Fruit fly (Drosophila melanogaster): ENCODE measurements around the gene CG33654.

Gene CG33654

DNA sequence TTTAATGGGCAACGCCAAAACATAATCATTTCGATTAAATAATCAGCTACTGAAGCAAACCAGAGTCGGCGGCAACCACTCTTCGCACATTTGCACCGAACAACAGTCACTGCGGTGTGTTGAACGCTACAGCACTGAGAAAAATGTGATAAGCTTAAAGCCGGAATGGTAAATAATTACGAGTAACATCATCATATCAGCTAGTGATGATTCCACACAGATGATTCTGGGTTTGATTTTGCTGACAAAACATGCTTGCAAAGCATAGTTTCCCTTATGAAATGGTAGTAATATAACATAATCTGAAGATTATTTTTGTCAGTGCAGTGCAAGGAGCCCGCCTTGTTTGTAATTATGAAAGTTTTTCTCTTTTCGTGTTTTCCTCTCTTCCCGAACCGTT lies 15.1 kb upstream of the CG33654 start (continued):
- TF ChIP-seq CG8632 (GFP tag; optimal IDR thresholded peaks at IDR 0.05) = peak; percentile 69
- peak; percentile 81 for TF ChIP-seq CG6792 (GFP tag; optimal IDR thresholded peaks at IDR 0.05)
- TF ChIP-seq Ets96B (tag; optimal IDR thresholded peaks at IDR 0.05) = peak; percentile 67
- peak; percentile 83 for TF ChIP-seq Eip75B (GFP tag; optimal IDR thresholded peaks at IDR 0.05)
- TF ChIP-seq cyc (GFP tag; optimal IDR thresholded peaks at IDR 0.05) = peak; percentile 77
- TF ChIP-seq CG32006 (GFP tag; optimal IDR thresholded peaks at IDR 0.05) = peak; percentile 96
- peak; percentile 78 for TF ChIP-seq Gug (GFP tag; IDR thresholded peaks at IDR 0.05)
- TF ChIP-seq CG11902 (GFP tag; optimal IDR thresholded peaks at IDR 0.05) = peak; percentile 68
- peak; percentile 87 for TF ChIP-seq pdm3 (GFP tag; optimal IDR thresholded peaks at IDR 0.05)
- no peak for TF ChIP-seq Eip93F (GFP tag; optimal IDR thresholded peaks at IDR 0.05)
- TF ChIP-seq dsx (GFP tag; optimal IDR thresholded peaks at IDR 0.05; ENCODE audit: poor library complexity, severe bottlenecking) = no peak
- peak; percentile 73 for TF ChIP-seq Sox102F (GFP tag; optimal IDR thresholded peaks at IDR 0.05)
- TF ChIP-seq CG6276 (GFP tag; optimal IDR thresholded peaks at IDR 0.05) = peak; percentile 87
- TF ChIP-seq CG6163 (GFP tag; IDR thresholded peaks at IDR 0.05) = peak; percentile 86
- no peak for TF ChIP-seq Smox (GFP tag; optimal IDR thresholded peaks at IDR 0.05)

- TF ChIP-seq Eip78C (GFP tag) = peak; percentile 15
- no peak for TF ChIP-seq Hr4 (GFP tag; optimal IDR thresholded peaks at IDR 0.05)
Observed at dm6 chr3R:9596615-9597014, 13.6 kb upstream of the CG33654 start.

dm6 chr3R:9595681-9596357 lies 12.8 kb upstream of the CG33654 start:
- TF ChIP-seq CG11762 (GFP tag; optimal IDR thresholded peaks at IDR 0.05; ENCODE audit: insufficient read depth) (no peak), fkh (GFP tag; optimal IDR thresholded peaks at IDR 0.05) (peak; percentile 47)

DNA sequence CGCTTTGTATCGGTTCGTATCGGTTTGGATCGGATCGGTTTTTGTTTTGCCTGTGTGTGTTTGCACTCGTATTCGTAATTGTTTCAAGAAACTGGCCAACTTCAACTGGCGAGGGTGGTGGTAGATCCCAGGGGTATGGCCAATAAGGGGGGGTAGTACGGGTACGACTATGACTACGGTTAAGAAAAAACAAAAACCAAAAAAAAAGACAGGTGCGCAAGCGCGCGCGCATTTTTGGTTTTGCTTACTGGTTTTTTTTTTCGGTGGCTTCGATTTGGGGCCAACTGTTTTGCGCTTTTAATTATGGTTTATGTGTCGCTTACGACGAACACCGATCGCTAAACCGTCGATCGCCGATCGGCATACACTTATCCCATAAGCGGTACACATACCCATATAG lies 11.8 kb upstream of the CG33654 start:
- TF ChIP-seq Ets21C (GFP tag; optimal IDR thresholded peaks at IDR 0.05) = no peak
- no peak for TF ChIP-seq CG6276 (GFP tag; optimal IDR thresholded peaks at IDR 0.05)
- TF ChIP-seq Met (GFP tag; optimal IDR thresholded peaks at IDR 0.05) = no peak
- TF ChIP-seq CG32006 (GFP tag; optimal IDR thresholded peaks at IDR 0.05) = no peak
- no peak for TF ChIP-seq Hr38 (GFP tag; optimal IDR thresholded peaks at IDR 0.05)
- TF ChIP-seq Hr39 (GFP tag; optimal IDR thresholded peaks at IDR 0.05) = no peak
- TF ChIP-seq eg (GFP tag; IDR thresholded peaks at IDR 0.05) = peak; percentile 69
- no peak for TF ChIP-seq achi (GFP tag; optimal IDR thresholded peaks at IDR 0.05)
- no peak for TF ChIP-seq esn (GFP tag; optimal IDR thresholded peaks at IDR 0.05)
- no peak for TF ChIP-seq topi (GFP tag; optimal IDR thresholded peaks at IDR 0.05)
- no peak for TF ChIP-seq salr (GFP tag; optimal IDR thresholded peaks at IDR 0.05)
- no peak for TF ChIP-seq CG6792 (GFP tag; optimal IDR thresholded peaks at IDR 0.05)
- TF ChIP-seq CG8119 (GFP tag; IDR thresholded peaks at IDR 0.05) = peak; percentile 16; the same call in 2 of the 3 replicates
- TF ChIP-seq spab (GFP tag; optimal IDR thresholded peaks at IDR 0.05) = no peak
- TF ChIP-seq lz (GFP tag; optimal IDR thresholded peaks at IDR 0.05) = no peak
- no peak for TF ChIP-seq Lpt (GFP tag; optimal IDR thresholded peaks at IDR 0.05)
- no peak for TF ChIP-seq CG34406 (GFP tag; optimal IDR thresholded peaks at IDR 0.05)
- TF ChIP-seq CG6163 (GFP tag; IDR thresholded peaks at IDR 0.05) = peak; percentile 47
- TF ChIP-seq CG31627 (GFP tag; optimal IDR thresholded peaks at IDR 0.05) = no peak
- no peak for TF ChIP-seq CG11294 (GFP tag; IDR thresholded peaks at IDR 0.05)
- TF ChIP-seq CG8632 (GFP tag; optimal IDR thresholded peaks at IDR 0.05) = no peak
- no peak for TF ChIP-seq Ets96B (tag; optimal IDR thresholded peaks at IDR 0.05)
- TF ChIP-seq CG6808 (GFP tag; optimal IDR thresholded peaks at IDR 0.05) = no peak
- TF ChIP-seq dsx (GFP tag; optimal IDR thresholded peaks at IDR 0.05; ENCODE audit: poor library complexity, severe bottlenecking) = no peak
- no peak for TF ChIP-seq cyc (GFP tag; optimal IDR thresholded peaks at IDR 0.05)
- TF ChIP-seq CG15336 (GFP tag; IDR thresholded peaks at IDR 0.05) = peak; percentile 45
- TF ChIP-seq acj6 (GFP tag; optimal IDR thresholded peaks at IDR 0.05) = no peak
- TF ChIP-seq Blimp-1 (GFP tag; optimal IDR thresholded peaks at IDR 0.05) = no peak
- no peak for TF ChIP-seq dac (GFP tag; optimal IDR thresholded peaks at IDR 0.05)
- TF ChIP-seq Hr4 (GFP tag; optimal IDR thresholded peaks at IDR 0.05) = no peak
- no peak for TF ChIP-seq fd85E (GFP tag; optimal IDR thresholded peaks at IDR 0.05)
- no peak for TF ChIP-seq svp (GFP tag)
- TF ChIP-seq Eip75B (GFP tag; optimal IDR thresholded peaks at IDR 0.05) = no peak
- no peak for TF ChIP-seq CG11902 (GFP tag; optimal IDR thresholded peaks at IDR 0.05)
- TF ChIP-seq Sox14 (GFP tag; optimal IDR thresholded peaks at IDR 0.05) = no peak

All from whole organism, prepupa.